Fruit fly (Drosophila melanogaster): ENCODE measurements around the gene mip130.

mip130 gene

dm6 chrX:1908757-1909156 is 718 bp downstream of the mip130 start, which contains the start of the genes Edem1 and Rbcn-3B (continued):
- TF ChIP-seq repo (GFP tag; optimal IDR thresholded peaks at IDR 0.05) (no peak), CG8359 (GFP tag; optimal IDR thresholded peaks at IDR 0.05; ENCODE audit: borderline replicate concordance) (no peak), luna (GFP tag; optimal IDR thresholded peaks at IDR 0.05) (no peak), CG8089 (GFP tag; optimal IDR thresholded peaks at IDR 0.05) (no peak), H15 (GFP tag; IDR thresholded peaks at IDR 0.05) (no peak), CG1233 (GFP tag; optimal IDR thresholded peaks at IDR 0.05) (no peak), CG1603 (tag; optimal IDR thresholded peaks at IDR 0.05) (no peak), shn (GFP tag; optimal IDR thresholded peaks at IDR 0.05) (no peak), Awh (GFP tag; IDR thresholded peaks at IDR 0.05) (no peak), pros (GFP tag; optimal IDR thresholded peaks at IDR 0.05) (no peak), Nf-YC (tag; optimal IDR thresholded peaks at IDR 0.05) (no peak), CG3163 (GFP tag; optimal IDR thresholded peaks at IDR 0.05) (no peak), gro (GFP tag; optimal IDR thresholded peaks at IDR 0.05) (no peak), psq (GFP tag; optimal IDR thresholded peaks at IDR 0.05) (no peak), CG6765 (GFP tag; optimal IDR thresholded peaks at IDR 0.05) (no peak), CG15073 (GFP tag; optimal IDR thresholded peaks at IDR 0.05) (no peak), CG30431 (GFP tag; optimal IDR thresholded peaks at IDR 0.05) (no peak), Pdp1 (GFP tag; optimal IDR thresholded peaks at IDR 0.05) (peak in 1 of 2 experiments; percentile 33), CG10366 (GFP tag; IDR thresholded peaks at IDR 0.05) (no peak), Aef1 (GFP tag; IDR thresholded peaks at IDR 0.05) (no peak), Scr (GFP tag; IDR thresholded peaks at IDR 0.05; ENCODE audit: partially characterized antibody) (peak; percentile 53), YL-1 (GFP tag; optimal IDR thresholded peaks at IDR 0.05) (peak; percentile 41), Bgb (GFP tag; IDR thresholded peaks at IDR 0.05; ENCODE audit: partially characterized antibody) (peak; percentile 38), CG9727 (GFP tag; optimal IDR thresholded peaks at IDR 0.05) (no peak), MBD-R2 (GFP tag; IDR thresholded peaks at IDR 0.05) (peak; percentile 46), CG16813 (GFP tag; IDR thresholded peaks at IDR 0.05; ENCODE audit: partially characterized antibody) (peak; percentile 50; the same call in 1 of the 3 replicates), CG17802 (tag; optimal IDR thresholded peaks at IDR 0.05) (no peak), lilli (GFP tag; optimal IDR thresholded peaks at IDR 0.05) (no peak), CG10274 (GFP tag; optimal IDR thresholded peaks at IDR 0.05) (no peak), CG8944 (GFP tag; optimal IDR thresholded peaks at IDR 0.05) (no peak), h (optimal IDR thresholded peaks at IDR 0.05) (no peak), CG6854 (GFP tag; optimal IDR thresholded peaks at IDR 0.05) (no peak), CG12236 (GFP tag; optimal IDR thresholded peaks at IDR 0.05) (no peak), B-H2 (GFP tag; optimal IDR thresholded peaks at IDR 0.05) (no peak), zen2 (GFP tag; IDR thresholded peaks at IDR 0.05; ENCODE audit: partially characterized antibody) (no peak), CG4360 (GFP tag; IDR thresholded peaks at IDR 0.05) (no peak), CG2678 (tag; optimal IDR thresholded peaks at IDR 0.05) (no peak), Sry-δ (GFP tag; optimal IDR thresholded peaks at IDR 0.05) (peak; percentile 19), da (GFP tag; optimal IDR thresholded peaks at IDR 0.05) (no peak), CG3995 (GFP tag; optimal IDR thresholded peaks at IDR 0.05) (peak; percentile 77), cg (GFP tag; optimal IDR thresholded peaks at IDR 0.05) (peak; percentile 82), Xbp1 (GFP tag; optimal IDR thresholded peaks at IDR 0.05) (no peak), Doc3 (GFP tag; IDR thresholded peaks at IDR 0.05; ENCODE audit: partially characterized antibody) (peak; percentile 45; the same call in 1 of the 3 replicates), usp (GFP tag; optimal IDR thresholded peaks at IDR 0.05) (no peak), CG15696 (tag; optimal IDR thresholded peaks at IDR 0.05) (no peak), Dek (tag; optimal IDR thresholded peaks at IDR 0.05) (no peak), Hmx (GFP tag; optimal IDR thresholded peaks at IDR 0.05) (no peak), Ssrp (tag; optimal IDR thresholded peaks at IDR 0.05) (no peak), CG3847 (GFP tag; IDR thresholded peaks at IDR 0.05) (no peak; the same call in 1 of the 2 replicates), trem (tag; optimal IDR thresholded peaks at IDR 0.05) (peak; percentile 20), CG1792 (GFP tag; optimal IDR thresholded peaks at IDR 0.05) (no peak), HHEX (GFP tag; optimal IDR thresholded peaks at IDR 0.05) (no peak)
